Fruit fly (Drosophila melanogaster) whole organism, embryonic: ENCODE results near the gene bark.

Source experiments
- Asciz ChIP-seq: fragments of 200-800 bp; sonication (Bioruptor generic); optimal IDR thresholded peaks from 2 replicates; lab custom pipeline; 2017; ENCODE audit warnings: missing biosample characterization, mild to moderate bottlenecking, missing genetic modification characterization, missing genetic modification reagents
- CG10366 ChIP-seq: fragments of 200-800 bp; sonication (Bioruptor generic); IDR thresholded peaks from 2 replicates; pipeline ENCODE4 v1.3.6; 2022; ENCODE audit warnings: missing biosample characterization, missing genetic modification characterization
- CG12391 ChIP-seq: fragments of 200-800 bp; sonication (Bioruptor generic); optimal IDR thresholded peaks from 3 replicates; lab custom pipeline; 2018; ENCODE audit warnings: missing biosample characterization, mild to moderate bottlenecking, missing genetic modification characterization, moderate library complexity
- CG12659 ChIP-seq: fragments of 200-800 bp; sonication (Bioruptor generic); optimal IDR thresholded peaks from 3 replicates; lab custom pipeline; 2017; ENCODE audit warnings: mild to moderate bottlenecking, missing biosample characterization, missing genetic modification reagents, missing genetic modification characterization
- CG12744 ChIP-seq: fragments of 200-800 bp; sonication (Bioruptor generic); optimal IDR thresholded peaks from 2 replicates; lab custom pipeline; 2016; ENCODE audit warnings: missing biosample characterization, missing genetic modification characterization
- CG13123 ChIP-seq: fragments of 200-800 bp; sonication (Bioruptor generic); optimal IDR thresholded peaks from 2 replicates; lab custom pipeline; 2016; ENCODE audit warnings: missing biosample characterization, missing genetic modification characterization
- CG13894 ChIP-seq: fragments of 200-800 bp; sonication (Bioruptor generic); optimal IDR thresholded peaks from 3 replicates; lab custom pipeline; 2018; ENCODE audit warnings: missing biosample characterization, mild to moderate bottlenecking, missing genetic modification characterization, moderate library complexity
- CG15514 ChIP-seq: fragments of 200-800 bp; sonication (Bioruptor generic); optimal IDR thresholded peaks from 3 replicates; lab custom pipeline; 2017; ENCODE audit warnings: missing biosample characterization, missing genetic modification characterization, mild to moderate bottlenecking, moderate library complexity, missing genetic modification reagents
- CG17186 ChIP-seq: fragments of 200-800 bp; sonication (Bioruptor generic); optimal IDR thresholded peaks from 3 replicates; lab custom pipeline; 2017; ENCODE audit warnings: missing biosample characterization, missing genetic modification reagents, missing genetic modification characterization
- CG17385 ChIP-seq: fragments of 200-800 bp; sonication (Bioruptor generic); optimal IDR thresholded peaks from 3 replicates; lab custom pipeline; 2018; ENCODE audit warnings: missing biosample characterization, mild to moderate bottlenecking, missing genetic modification characterization
- CG18476 ChIP-seq: fragments of 200-800 bp; sonication (Bioruptor generic); optimal IDR thresholded peaks from 2 replicates; lab custom pipeline; 2016; ENCODE audit warnings: missing biosample characterization, mild to moderate bottlenecking, missing genetic modification characterization
- CG2199 ChIP-seq: fragments of 200-800 bp; sonication (Bioruptor generic); IDR thresholded peaks from 3 replicates; pipeline ENCODE4 v1.3.6; 2022; ENCODE audit warnings: missing biosample characterization, missing genetic modification characterization
- CG30431 ChIP-seq: fragments of 200-800 bp; sonication (Bioruptor generic); optimal IDR thresholded peaks from 2 replicates; lab custom pipeline; 2017; ENCODE audit warnings: missing biosample characterization, missing genetic modification characterization
- CG31388 ChIP-seq: fragments of 200-800 bp; sonication (Bioruptor generic); optimal IDR thresholded peaks from 2 replicates; lab custom pipeline; 2016; ENCODE audit warnings: missing biosample characterization, missing genetic modification characterization
- CG3163 ChIP-seq: fragments of 200-800 bp; sonication (Bioruptor generic); optimal IDR thresholded peaks from 3 replicates; lab custom pipeline; 2016; ENCODE audit warnings: missing biosample characterization, missing genetic modification characterization
- CG7745 ChIP-seq: fragments of 200-800 bp; sonication (Bioruptor generic); optimal IDR thresholded peaks from 2 replicates; lab custom pipeline; 2018; ENCODE audit warnings: missing biosample characterization, mild to moderate bottlenecking, missing genetic modification characterization, moderate library complexity
- CG7839 ChIP-seq: fragments of 200-800 bp; sonication (Bioruptor generic); optimal IDR thresholded peaks from 3 replicates; lab custom pipeline; 2018; ENCODE audit warnings: missing biosample characterization, mild to moderate bottlenecking, missing genetic modification characterization, moderate library complexity
- CG8765 ChIP-seq: fragments of 200-800 bp; sonication (Bioruptor generic); IDR thresholded peaks from 2 replicates; pipeline ENCODE4 v1.3.6; 2022; ENCODE audit warnings: missing biosample characterization, missing genetic modification characterization
- CG9932 ChIP-seq: fragments of 200-800 bp; sonication (Bioruptor generic); IDR thresholded peaks from 2 replicates; pipeline ENCODE4 v1.3.6; 2022; ENCODE audit warnings: missing biosample characterization, missing genetic modification characterization
- CTCF ChIP-seq: fragments of 200-800 bp; sonication (Bioruptor generic); optimal IDR thresholded peaks from 2 replicates; lab custom pipeline; 2017; ENCODE audit warnings: missing biosample characterization, mild to moderate bottlenecking, missing genetic modification characterization, moderate library complexity
- Camta ChIP-seq: fragments of 200-800 bp; sonication (Bioruptor generic); optimal IDR thresholded peaks from 2 replicates; lab custom pipeline; 2016; ENCODE audit warnings: missing biosample characterization, missing genetic modification characterization
- Dll ChIP-seq: fragments of 200-800 bp; sonication (Bioruptor generic); IDR thresholded peaks from 4 replicates; pipeline ENCODE4 v1.3.6; 2022; ENCODE audit warnings: missing biosample characterization, missing genetic modification characterization; ENCODE audit not compliant: partially characterized antibody
- ERR ChIP-seq: fragments of 200-800 bp; sonication (Bioruptor generic); optimal IDR thresholded peaks from 2 replicates; lab custom pipeline; 2016; ENCODE audit warnings: missing biosample characterization, missing genetic modification characterization
- Ets97D ChIP-seq: fragments of 200-800 bp; sonication (Bioruptor generic); optimal IDR thresholded peaks from 3 replicates; lab custom pipeline; 2016; ENCODE audit warnings: missing biosample characterization, missing genetic modification characterization
- Gug ChIP-seq: fragments of 200-800 bp; sonication (Bioruptor generic); IDR thresholded peaks from 4 replicates; pipeline ENCODE4 v1.3.6; 2022; ENCODE audit warnings: missing biosample characterization, missing genetic modification characterization
- HLH4C ChIP-seq: fragments of 200-800 bp; sonication (Bioruptor generic); IDR thresholded peaks from 3 replicates; pipeline ENCODE4 v1.3.6; 2022; ENCODE audit warnings: missing biosample characterization, missing genetic modification characterization; ENCODE audit not compliant: partially characterized antibody
- Hey ChIP-seq: fragments of 200-800 bp; sonication (Bioruptor generic); optimal IDR thresholded peaks from 3 replicates; lab custom pipeline; 2018; ENCODE audit warnings: missing biosample characterization, mild to moderate bottlenecking, missing genetic modification characterization
- Hr51 ChIP-seq, 2 experiments: fragments of 200-800 bp; sonication (Bioruptor generic); optimal IDR thresholded peaks; 2 replicates in 1 of 2; 3 replicates in 1 of 2; lab custom pipeline; 2016 to 2018; ENCODE audit warnings: missing biosample characterization in 2 of 2, missing genetic modification characterization in 2 of 2, mild to moderate bottlenecking in 1 of 2, moderate library complexity in 1 of 2
- Hr78 ChIP-seq, 2 experiments: fragments of 200-800 bp in 1 of 2; fragments of >200 bp in 1 of 2; sonication (Bioruptor generic) in 1 of 2; optimal IDR thresholded peaks; 2 replicates each; lab custom pipeline; 2017 to 2019; ENCODE audit warnings: missing biosample characterization in 2 of 2, missing genetic modification characterization in 2 of 2, mild to moderate bottlenecking in 1 of 2, moderate library complexity in 1 of 2
- Med ChIP-seq: fragments of 200-800 bp; sonication (Bioruptor generic); peaks from one replicate; lab custom pipeline; 2016; ENCODE audit warnings: missing biosample characterization, missing genetic modification characterization, mild to moderate bottlenecking, inconsistent platforms, moderate library complexity
- NC2β ChIP-seq: fragments of 200-800 bp; sonication (Bioruptor generic); optimal IDR thresholded peaks from 2 replicates; lab custom pipeline; 2016; ENCODE audit warnings: missing biosample characterization, missing genetic modification characterization
- NfI ChIP-seq: fragments of 200-800 bp; sonication (Bioruptor generic); optimal IDR thresholded peaks from 3 replicates; lab custom pipeline; 2018; ENCODE audit warnings: missing biosample characterization, mild to moderate bottlenecking, missing genetic modification characterization, moderate library complexity
- PHDP ChIP-seq: fragments of 200-800 bp; sonication (Bioruptor generic); optimal IDR thresholded peaks from 3 replicates; lab custom pipeline; 2018; ENCODE audit warnings: missing biosample characterization, mild to moderate bottlenecking, missing genetic modification characterization, moderate library complexity
- btn ChIP-seq: fragments of 200-800 bp; sonication (Bioruptor generic); optimal IDR thresholded peaks from 2 replicates; lab custom pipeline; 2016; ENCODE audit warnings: missing biosample characterization, missing genetic modification characterization
- ci ChIP-seq: fragments of 200-800 bp; sonication (Bioruptor generic); IDR thresholded peaks from 3 replicates; pipeline ENCODE4 v1.3.6; 2022; ENCODE audit warnings: missing biosample characterization, missing genetic modification characterization
- emc ChIP-seq: fragments of 200-800 bp; sonication (Bioruptor generic); optimal IDR thresholded peaks from 2 replicates; lab custom pipeline; 2016; ENCODE audit warnings: missing biosample characterization, missing genetic modification characterization
- hb ChIP-seq: fragments of 200-800 bp; sonication (Bioruptor generic); IDR thresholded peaks from 3 replicates; pipeline ENCODE4 v1.3.6; 2022; ENCODE audit warnings: missing biosample characterization, missing genetic modification characterization; ENCODE audit not compliant: partially characterized antibody
- inv ChIP-seq: fragments of 200-800 bp; sonication (Bioruptor generic); IDR thresholded peaks from 2 replicates; pipeline ENCODE4 v1.3.6; 2022; ENCODE audit warnings: missing biosample characterization, missing genetic modification characterization; ENCODE audit not compliant: partially characterized antibody
- klu ChIP-seq: fragments of 200-800 bp; sonication (Bioruptor generic); IDR thresholded peaks from 2 replicates; pipeline ENCODE4 v1.3.6; 2022; ENCODE audit warnings: missing biosample characterization, missing genetic modification characterization
- lab ChIP-seq: fragments of 200-800 bp; sonication (Bioruptor generic); optimal IDR thresholded peaks from 3 replicates; lab custom pipeline; 2017; ENCODE audit warnings: missing biosample characterization, missing genetic modification characterization, mild to moderate bottlenecking, moderate library complexity, missing genetic modification reagents
- mirr ChIP-seq: fragments of 200-800 bp; sonication (Bioruptor generic); optimal IDR thresholded peaks from 3 replicates; lab custom pipeline; 2018; ENCODE audit warnings: missing biosample characterization, mild to moderate bottlenecking, missing genetic modification characterization
- odd ChIP-seq: fragments of 200-800 bp; sonication (Bioruptor generic); optimal IDR thresholded peaks from 2 replicates; lab custom pipeline; 2017; ENCODE audit warnings: missing biosample characterization, mild to moderate bottlenecking, missing genetic modification characterization
- pros ChIP-seq: fragments of 200-800 bp; sonication (Bioruptor generic); optimal IDR thresholded peaks from 3 replicates; lab custom pipeline; 2019; ENCODE audit warnings: missing biosample characterization, mild to moderate bottlenecking, missing genetic modification characterization, moderate library complexity
- pum ChIP-seq: fragments of 200-800 bp; sonication (Bioruptor generic); optimal IDR thresholded peaks from 2 replicates; lab custom pipeline; 2016; ENCODE audit warnings: missing biosample characterization, missing genetic modification characterization
- ranshi ChIP-seq: fragments of 200-800 bp; sonication (Bioruptor generic); IDR thresholded peaks from 2 replicates; pipeline ENCODE4 v1.3.6; 2022; ENCODE audit warnings: missing biosample characterization, missing genetic modification characterization
- ro ChIP-seq: fragments of 200-800 bp; sonication (Bioruptor generic); IDR thresholded peaks from 2 replicates; pipeline ENCODE4 v1.3.6; 2022; ENCODE audit warnings: missing biosample characterization, missing genetic modification characterization
- tin ChIP-seq: fragments of 200-800 bp; sonication (Bioruptor generic); optimal IDR thresholded peaks from 3 replicates; lab custom pipeline; 2016; ENCODE audit warnings: missing biosample characterization, missing genetic modification characterization
- tna ChIP-seq: fragments of 200-800 bp; sonication (Bioruptor generic); IDR thresholded peaks from 2 replicates; pipeline ENCODE4 v1.3.6; 2022; ENCODE audit warnings: missing biosample characterization, missing genetic modification characterization; ENCODE audit not compliant: partially characterized antibody
- vfl ChIP-seq: fragments of 200-800 bp; sonication (Bioruptor generic); optimal IDR thresholded peaks from 2 replicates; lab custom pipeline; 2016; ENCODE audit warnings: missing biosample characterization, missing genetic modification characterization
- vvl ChIP-seq: fragments of 200-800 bp; sonication (Bioruptor generic); IDR thresholded peaks from 2 replicates; pipeline ENCODE4 v1.3.6; 2022; ENCODE audit warnings: missing biosample characterization, missing genetic modification characterization
- zen2 ChIP-seq: fragments of 200-800 bp; sonication (Bioruptor generic); IDR thresholded peaks from 3 replicates; pipeline ENCODE4 v1.3.6; 2022; ENCODE audit warnings: missing biosample characterization, missing genetic modification characterization; ENCODE audit not compliant: partially characterized antibody

Gene bark

DNA sequence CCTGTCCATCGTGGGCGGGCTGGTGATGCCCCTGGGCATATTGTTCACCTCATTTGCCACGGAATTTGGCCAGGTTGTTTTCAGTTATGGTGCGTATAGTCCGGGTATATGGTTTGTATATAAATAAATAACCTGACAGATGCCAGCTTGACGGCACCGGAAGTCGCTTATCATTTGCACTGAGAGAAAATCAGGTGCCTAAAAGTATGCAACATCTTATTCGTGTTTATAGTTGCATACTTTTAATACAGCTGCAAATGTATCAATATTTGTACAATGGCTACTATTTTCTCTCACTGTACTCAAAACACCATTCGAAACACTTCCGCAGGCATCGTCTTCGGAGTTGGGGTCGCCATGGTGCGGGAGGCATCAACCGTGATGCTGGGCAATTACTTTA, 38.3 kb upstream of the bark start (continued):
- no peak for TF ChIP-seq zen2 (GFP tag; lab: Robert Waterston, UW)
- no peak for TF ChIP-seq tin
- TF ChIP-seq CG12659 (GFP tag; lab: Kevin White, UChicago) = peak; percentile 21
- no peak for TF ChIP-seq vfl (GFP tag; lab: Kevin White, UChicago)
- no peak for TF ChIP-seq CG7745 (tag; lab: Kevin White, UChicago)
- TF ChIP-seq lab = peak; percentile 63
- TF ChIP-seq ci = peak; percentile 34; the same call in 1 of the 3 replicates
- TF ChIP-seq CG31388 = no peak
- no peak for TF ChIP-seq CG30431 (GFP tag; lab: Kevin White, UChicago)
- no peak for TF ChIP-seq klu (GFP tag; lab: Robert Waterston, UW)
- TF ChIP-seq ERR (GFP tag; lab: Kevin White, UChicago) = no peak
- TF ChIP-seq NfI (GFP tag; lab: Kevin White, UChicago) = peak; percentile 51
- TF ChIP-seq CG13123 (GFP tag; lab: Kevin White, UChicago) = no peak
- TF ChIP-seq Gug = no peak
- no peak for TF ChIP-seq pum (GFP tag; lab: Kevin White, UChicago)
- peak; percentile 85 for TF ChIP-seq Ets97D
- TF ChIP-seq pros (GFP tag; lab: Kevin White, UChicago) = no peak
- no peak for TF ChIP-seq HLH4C (GFP tag; lab: Robert Waterston, UW)
- peak; percentile 49 for TF ChIP-seq CTCF (GFP tag; lab: Kevin White, UChicago)
- TF ChIP-seq btn (GFP tag; lab: Kevin White, UChicago) = no peak
- peak; percentile 34 for TF ChIP-seq CG7839
- TF ChIP-seq vvl (GFP tag; lab: Robert Waterston, UW) = peak; percentile 48; the same call in 1 of the 2 replicates
- TF ChIP-seq CG17186 (GFP tag; lab: Kevin White, UChicago) = no peak
- TF ChIP-seq CG12744 (GFP tag; lab: Kevin White, UChicago) = peak; percentile 8
- peak; percentile 7 for TF ChIP-seq odd
- TF ChIP-seq Hr51 (GFP tag; optimal IDR thresholded peaks at IDR 0.05; lab: Kevin White, UChicago) = peak; percentile 25 to 26
- TF ChIP-seq tna (GFP tag; lab: Robert Waterston, UW) = no peak
- no peak for TF ChIP-seq NC2β (GFP tag; lab: Kevin White, UChicago)
- no peak for TF ChIP-seq CG12391
- peak; percentile 26 for TF ChIP-seq CG15514 (GFP tag; lab: Kevin White, UChicago)
- peak; percentile 40 for TF ChIP-seq PHDP (tag; lab: Kevin White, UChicago)
- peak; percentile 9; the same call in 1 of the 3 replicates for TF ChIP-seq CG2199 (GFP tag; lab: Robert Waterston, UW)
- no peak for TF ChIP-seq CG18476
- peak; percentile 21; the same call in 1 of the 2 replicates for TF ChIP-seq ranshi
- peak; percentile 18 for TF ChIP-seq Asciz
- no peak for TF ChIP-seq CG10366 (GFP tag; lab: Robert Waterston, UW)
- no peak for TF ChIP-seq CG8765 (GFP tag; lab: Robert Waterston, UW)
- TF ChIP-seq Dll (GFP tag; lab: Robert Waterston, UW) = no peak
- peak; percentile 94 for TF ChIP-seq Med (GFP tag; lab: Kevin White, UChicago)
- no peak for TF ChIP-seq CG13894
- no peak for TF ChIP-seq hb
- TF ChIP-seq CG9932 = 0 out of 2 replicates have a peak, but pooled peaks have one; percentile 4
- peak; percentile 5 for TF ChIP-seq CG17385 (GFP tag; lab: Kevin White, UChicago)
- TF ChIP-seq emc (GFP tag; lab: Kevin White, UChicago) = no peak
- TF ChIP-seq Camta (GFP tag; lab: Kevin White, UChicago) = no peak
- TF ChIP-seq inv (GFP tag; lab: Robert Waterston, UW) = no peak
- TF ChIP-seq ro (GFP tag; lab: Robert Waterston, UW) = no peak
- no peak for TF ChIP-seq Hey (tag; lab: Kevin White, UChicago)
- TF ChIP-seq mirr (GFP tag; lab: Kevin White, UChicago) = no peak
- no peak for TF ChIP-seq CG3163 (GFP tag; lab: Kevin White, UChicago)
- no peak for TF ChIP-seq Hr78 (GFP tag; optimal IDR thresholded peaks at IDR 0.05; lab: Kevin White, UChicago)
- TF ChIP-seq, all 482 proteins: peak for 72
